Fruit fly (Drosophila melanogaster): Measurements from ENCODE around the gene kuk.

Gene kuk

DNA sequence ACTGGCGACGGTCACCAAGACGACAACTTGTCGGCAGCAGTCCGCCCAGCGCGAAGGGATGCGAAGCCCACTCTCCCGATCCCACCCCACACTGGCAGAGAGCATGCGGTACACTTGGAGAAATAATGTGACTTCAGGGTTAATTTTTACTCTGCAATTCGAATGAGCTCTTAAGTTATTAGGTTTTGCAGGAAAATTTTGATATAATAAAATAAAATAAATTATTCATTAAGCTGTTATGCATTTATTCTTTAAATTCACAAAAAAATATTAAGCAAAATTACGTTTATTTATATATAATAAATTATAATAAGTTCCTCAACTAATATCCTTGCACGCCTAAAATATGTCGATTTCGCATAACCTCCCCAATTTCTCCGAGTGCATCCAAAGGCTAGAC is 31.2 kb upstream of the kuk start (continued):
- TF ChIP-seq CG6683 (GFP tag; optimal IDR thresholded peaks at IDR 0.05): peak; percentile 16
- peak; percentile 23 for TF ChIP-seq Xbp1 (GFP tag; optimal IDR thresholded peaks at IDR 0.05)
- peak; percentile 25 for TF ChIP-seq CG2202 (tag; optimal IDR thresholded peaks at IDR 0.05)
- TF ChIP-seq lilli (GFP tag; optimal IDR thresholded peaks at IDR 0.05): no peak
- TF ChIP-seq esg (GFP tag; conservative IDR thresholded peaks at IDR 0.05): peak; percentile 51; the same call in 1 of the 2 replicates
- TF ChIP-seq Scr (GFP tag; IDR thresholded peaks at IDR 0.05; ENCODE audit: partially characterized antibody): no peak
- TF ChIP-seq CG2875 (GFP tag; optimal IDR thresholded peaks at IDR 0.05): peak; percentile 31
- no peak for TF ChIP-seq CG17568 (GFP tag; optimal IDR thresholded peaks at IDR 0.05)
- peak; percentile 31 for TF ChIP-seq CG13775 (GFP tag; optimal IDR thresholded peaks at IDR 0.05)
- TF ChIP-seq Drgx (GFP tag; IDR thresholded peaks at IDR 0.05): peak; percentile 18; the same call in 1 of the 2 replicates
- peak; percentile 32 for TF ChIP-seq CG11504 (tag; optimal IDR thresholded peaks at IDR 0.05)
- peak; percentile 25 for TF ChIP-seq CG17385 (GFP tag; optimal IDR thresholded peaks at IDR 0.05)
- TF ChIP-seq lola (GFP tag; optimal IDR thresholded peaks at IDR 0.05): peak in 1 of 3 experiments; percentile 41
- TF ChIP-seq Stat92E (GFP tag; optimal IDR thresholded peaks at IDR 0.05): no peak
- no peak for TF ChIP-seq gro (GFP tag; optimal IDR thresholded peaks at IDR 0.05)
- TF ChIP-seq Sox100B (GFP tag; optimal IDR thresholded peaks at IDR 0.05): peak; percentile 7
- TF ChIP-seq dpn (GFP tag; optimal IDR thresholded peaks at IDR 0.05): peak in 1 of 2 experiments; percentile 11
- TF ChIP-seq CG5245 (GFP tag; optimal IDR thresholded peaks at IDR 0.05): no peak
- no peak for TF ChIP-seq CG16813 (GFP tag; IDR thresholded peaks at IDR 0.05; ENCODE audit: partially characterized antibody)
- TF ChIP-seq CG8359 (GFP tag; optimal IDR thresholded peaks at IDR 0.05; ENCODE audit: borderline replicate concordance): no peak
- no peak for TF ChIP-seq pb (GFP tag; optimal IDR thresholded peaks at IDR 0.05)
- TF ChIP-seq ro (GFP tag; IDR thresholded peaks at IDR 0.05): no peak
- no peak for TF ChIP-seq oc (tag; optimal IDR thresholded peaks at IDR 0.05)
- TF ChIP-seq Ssrp (tag; optimal IDR thresholded peaks at IDR 0.05): peak; percentile 54
- TF ChIP-seq CG11093 (GFP tag; IDR thresholded peaks at IDR 0.05): 0 out of 3 replicates have a peak, but pooled peaks have one; percentile 47
- TF ChIP-seq CG4707 (GFP tag; optimal IDR thresholded peaks at IDR 0.05): no peak
- TF ChIP-seq CG12744 (GFP tag; optimal IDR thresholded peaks at IDR 0.05): no peak
- 0 out of 2 replicates have a peak, but pooled peaks have one; percentile 31 for TF ChIP-seq wor (GFP tag; IDR thresholded peaks at IDR 0.05)
- TF ChIP-seq seq (GFP tag; IDR thresholded peaks at IDR 0.05): 0 out of 2 replicates have a peak, but pooled peaks have one; percentile 29
- TF ChIP-seq PHDP (tag; optimal IDR thresholded peaks at IDR 0.05): peak; percentile 31
- TF ChIP-seq Rfx (GFP tag; IDR thresholded peaks at IDR 0.05): 0 out of 2 replicates have a peak, but pooled peaks have one; percentile 41
- no peak for TF ChIP-seq chm (GFP tag; IDR thresholded peaks at IDR 0.05)
- peak; percentile 41; the same call in 1 of the 2 replicates for TF ChIP-seq Atf6 (GFP tag; IDR thresholded peaks at IDR 0.05)
- TF ChIP-seq CG30403 (GFP tag; optimal IDR thresholded peaks at IDR 0.05): peak; percentile 38
- TF ChIP-seq CG9727 (GFP tag; optimal IDR thresholded peaks at IDR 0.05): peak; percentile 26
- no peak for TF ChIP-seq eve (GFP tag; optimal IDR thresholded peaks at IDR 0.05)
- TF ChIP-seq CG11695 (GFP tag; IDR thresholded peaks at IDR 0.05): no peak
- no peak for TF ChIP-seq jing (GFP tag; optimal IDR thresholded peaks at IDR 0.05)
- peak; percentile 11 for TF ChIP-seq CG3407 (GFP tag; optimal IDR thresholded peaks at IDR 0.05)
- no peak for TF ChIP-seq fd96Cb (tag; optimal IDR thresholded peaks at IDR 0.05)
- peak; percentile 49 for TF ChIP-seq CG17829 (tag; optimal IDR thresholded peaks at IDR 0.05)
- TF ChIP-seq org-1 (GFP tag; optimal IDR thresholded peaks at IDR 0.05): no peak
- no peak for TF ChIP-seq HmgZ (tag; optimal IDR thresholded peaks at IDR 0.05)
- TF ChIP-seq CG12659 (GFP tag; optimal IDR thresholded peaks at IDR 0.05): peak; percentile 24
- no peak for TF ChIP-seq CG17186 (GFP tag; optimal IDR thresholded peaks at IDR 0.05)
- peak; percentile 23 for TF ChIP-seq az2 (GFP tag; optimal IDR thresholded peaks at IDR 0.05)
- peak; percentile 46 for TF ChIP-seq unpg (GFP tag; optimal IDR thresholded peaks at IDR 0.05)
- peak; percentile 23 for TF ChIP-seq gcm (GFP tag; optimal IDR thresholded peaks at IDR 0.05)
- TF ChIP-seq dmrt11E (tag; optimal IDR thresholded peaks at IDR 0.05): peak; percentile 63

Measured in whole organism, embryonic.